Worm (Caenorhabditis elegans) whole organism, mixed stage, embryonic: ENCODE data around the gene dhhc-8.

Source experiments
- bed-3 ChIP-seq: fragments of 200-800 bp; sonication (Bioruptor generic); optimal IDR thresholded peaks from 3 replicates; lab custom pipeline; 2018; ENCODE audit warnings: mild to moderate bottlenecking, missing genetic modification characterization, moderate library complexity, missing compliant biosample characterization
- blmp-1 ChIP-seq: fragments of 150-350 bp; optimal IDR thresholded peaks from 2 replicates; lab custom pipeline; 2014; ENCODE audit warnings: missing biosample characterization, missing genetic modification characterization
- ceh-43 ChIP-seq: fragments of 200-800 bp; sonication (Bioruptor generic); optimal IDR thresholded peaks from 2 replicates; lab custom pipeline; 2018; ENCODE audit warnings: mild to moderate bottlenecking, missing genetic modification characterization, moderate library complexity, missing compliant biosample characterization
- ces-1 ChIP-seq: fragments of 150-350 bp; optimal IDR thresholded peaks from 2 replicates; lab custom pipeline; 2014; ENCODE audit warnings: missing biosample characterization, missing genetic modification reagents, missing genetic modification characterization
- hlh-1 ChIP-seq: fragments of 150-350 bp; optimal IDR thresholded peaks from 2 replicates; lab custom pipeline; 2014; ENCODE audit warnings: missing biosample characterization, missing genetic modification reagents, missing genetic modification characterization
- lin-13 ChIP-seq: fragments of 150-350 bp; optimal IDR thresholded peaks from 2 replicates; lab custom pipeline; 2014; ENCODE audit warnings: missing biosample characterization, missing genetic modification characterization
- lin-32 ChIP-seq: fragments of 200-800 bp; sonication (Bioruptor generic); optimal IDR thresholded peaks from 2 replicates; lab custom pipeline; 2018; ENCODE audit warnings: mild to moderate bottlenecking, missing genetic modification characterization, missing compliant biosample characterization
- lsy-2 ChIP-seq: fragments of 150-350 bp; optimal IDR thresholded peaks from 2 replicates; lab custom pipeline; 2014; ENCODE audit warnings: missing biosample characterization, missing genetic modification characterization
- mab-5 ChIP-seq: fragments of 150-350 bp; optimal IDR thresholded peaks from 2 replicates; lab custom pipeline; 2014; ENCODE audit warnings: missing biosample characterization, missing genetic modification characterization
- mep-1 ChIP-seq: fragments of 150-350 bp; optimal IDR thresholded peaks from 2 replicates; lab custom pipeline; 2017; ENCODE audit warnings: missing biosample characterization, missing genetic modification reagents, missing genetic modification characterization, inconsistent platforms
- mls-2 ChIP-seq: sonication (generic microtip); optimal IDR thresholded peaks from 2 replicates; lab custom pipeline; 2016; ENCODE audit warnings: mild to moderate bottlenecking, missing genetic modification characterization, moderate library complexity, missing compliant biosample characterization
- nhr-2 ChIP-seq: fragments of 150-350 bp; optimal IDR thresholded peaks from 2 replicates; lab custom pipeline; 2014; ENCODE audit warnings: missing biosample characterization, missing genetic modification characterization
- nhr-237 ChIP-seq: fragments of 150-350 bp; optimal IDR thresholded peaks from 2 replicates; lab custom pipeline; 2014; ENCODE audit warnings: missing biosample characterization, missing genetic modification characterization
- nhr-28 ChIP-seq: fragments of 150-350 bp; optimal IDR thresholded peaks from 2 replicates; lab custom pipeline; 2014; ENCODE audit warnings: missing biosample characterization, missing genetic modification characterization
- nhr-76 ChIP-seq: sonication (generic microtip); optimal IDR thresholded peaks from 2 replicates; lab custom pipeline; 2017; ENCODE audit warnings: missing biosample characterization, missing genetic modification characterization
- pha-4 ChIP-seq: fragments of 150-350 bp; optimal IDR thresholded peaks from 2 replicates; lab custom pipeline; 2018; ENCODE audit warnings: missing biosample characterization, missing genetic modification reagents, missing genetic modification characterization
- snpc-4 ChIP-seq: fragments of 150-350 bp; optimal IDR thresholded peaks from 2 replicates; lab custom pipeline; 2014; ENCODE audit warnings: missing biosample characterization, missing genetic modification characterization
- sptf-1 ChIP-seq: sonication (generic microtip); optimal IDR thresholded peaks from 2 replicates; lab custom pipeline; 2017; ENCODE audit warnings: mild to moderate bottlenecking, missing genetic modification characterization, moderate library complexity, missing compliant biosample characterization
- tbx-8 ChIP-seq: fragments of 200-800 bp; sonication (Bioruptor generic); optimal IDR thresholded peaks from 2 replicates; lab custom pipeline; 2018; ENCODE audit warnings: mild to moderate bottlenecking, missing genetic modification characterization, moderate library complexity, missing compliant biosample characterization
- unc-120 ChIP-seq: sonication (generic microtip); optimal IDR thresholded peaks from 2 replicates; lab custom pipeline; 2017; ENCODE audit warnings: missing genetic modification characterization, missing compliant biosample characterization; ENCODE audit not compliant: poor library complexity, severe bottlenecking
- unc-62 ChIP-seq: fragments of 150-350 bp; optimal IDR thresholded peaks from 2 replicates; lab custom pipeline; 2014; ENCODE audit warnings: missing biosample characterization, missing genetic modification reagents, missing genetic modification characterization
- zip-8 ChIP-seq: fragments of 150-350 bp; optimal IDR thresholded peaks from 2 replicates; lab custom pipeline; 2014; ENCODE audit warnings: missing biosample characterization, missing genetic modification characterization
- ztf-11 ChIP-seq: fragments of 150-350 bp; optimal IDR thresholded peaks from 2 replicates; lab custom pipeline; 2014; ENCODE audit warnings: missing biosample characterization, missing genetic modification characterization

The dhhc-8 gene

DNA sequence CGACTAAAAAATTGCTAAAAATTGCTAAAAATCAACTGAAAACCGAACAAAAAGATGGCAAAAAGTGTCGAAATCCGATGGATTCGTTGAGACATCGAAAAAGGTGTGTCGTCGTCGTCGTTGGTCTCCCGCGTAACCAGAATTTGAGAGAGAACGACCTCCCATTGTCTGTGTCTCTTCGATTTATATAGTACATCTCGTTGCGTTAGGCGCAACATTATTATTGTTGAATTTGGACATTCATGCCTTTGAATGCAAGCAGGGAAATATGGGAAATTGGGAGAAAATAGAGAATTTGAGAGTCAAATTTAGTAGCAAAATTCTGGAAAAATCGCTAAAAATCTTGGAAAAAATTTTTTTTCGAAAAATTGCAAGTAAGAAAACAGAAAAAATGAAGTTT is 3.4 kb upstream of the dhhc-8 start:
- TF ChIP-seq ces-1 (GFP tag; lab: Kevin White, UChicago) (peak; percentile 10), unc-62 (GFP tag; lab: Kevin White, UChicago) (no peak)

DNA sequence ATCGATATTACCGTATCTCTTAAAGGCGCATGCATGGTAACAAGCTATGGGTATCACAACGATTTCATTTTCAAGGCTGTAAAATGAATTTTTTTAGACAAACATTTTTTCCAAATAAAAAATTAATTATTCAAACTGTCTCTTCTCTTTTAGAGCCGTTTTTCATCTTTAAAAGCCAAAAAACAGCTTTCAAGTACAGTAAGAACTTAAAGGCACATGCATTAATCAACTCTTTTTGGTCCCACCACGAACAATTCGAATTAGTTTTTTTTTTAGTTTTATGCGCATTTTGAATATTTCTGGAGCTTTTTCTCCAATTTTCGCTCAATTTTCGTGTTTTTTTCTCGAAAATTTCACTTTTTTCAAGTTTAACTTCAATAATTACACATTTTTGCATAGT is 3.0 kb upstream of the dhhc-8 start:
- TF ChIP-seq snpc-4 (no peak), lin-13 (tag; lab: Kevin White, UChicago) (no peak), pha-4 (no peak)

- TF ChIP-seq mep-1 (tag; lab: Kevin White, UChicago) (no peak), ceh-43 (GFP tag; lab: Kevin White, UChicago) (peak; percentile 6), pha-4 (peak; percentile 26)
These were observed 1.9 kb upstream of the dhhc-8 start for ce11 chrIII:13105497-13105896.

DNA sequence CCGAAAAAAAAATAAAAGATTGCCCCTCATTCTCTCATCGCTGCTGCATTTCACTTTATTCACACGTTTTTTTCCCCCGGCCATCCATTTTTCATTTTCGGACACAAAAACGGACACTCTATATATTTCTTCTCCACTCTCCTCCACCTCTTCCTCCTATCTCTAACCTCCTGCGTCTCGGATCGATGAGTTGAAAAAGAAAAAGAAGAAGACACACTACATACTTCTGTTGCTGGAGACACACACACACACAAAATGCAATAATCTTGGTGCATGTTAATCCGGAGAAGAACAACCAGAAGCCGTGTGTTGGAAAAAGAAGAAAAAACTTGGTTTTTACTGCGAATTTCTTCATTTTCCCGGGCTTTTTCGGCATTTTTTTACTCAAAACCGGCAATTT is 1.5 kb upstream of the dhhc-8 start:
- peak; percentile 22 for TF ChIP-seq mep-1 (tag; lab: Kevin White, UChicago)
- TF ChIP-seq mab-5, result no peak
- peak; percentile 53 for TF ChIP-seq hlh-1 (tag; lab: Kevin White, UChicago)
- TF ChIP-seq nhr-28 (tag; lab: Kevin White, UChicago), result no peak
- peak; percentile 21 for TF ChIP-seq lsy-2 (tag; lab: Kevin White, UChicago)
- peak; percentile 98 for TF ChIP-seq ces-1 (GFP tag; lab: Kevin White, UChicago)
- no peak for TF ChIP-seq nhr-2 (tag; lab: Kevin White, UChicago)
- no peak for TF ChIP-seq nhr-76
- peak; percentile 41 for TF ChIP-seq unc-120 (tag; lab: Kevin White, UChicago)
- TF ChIP-seq nhr-237 (tag; lab: Kevin White, UChicago), result peak; percentile 59
- TF ChIP-seq lin-13 (tag; lab: Kevin White, UChicago), result no peak

DNA sequence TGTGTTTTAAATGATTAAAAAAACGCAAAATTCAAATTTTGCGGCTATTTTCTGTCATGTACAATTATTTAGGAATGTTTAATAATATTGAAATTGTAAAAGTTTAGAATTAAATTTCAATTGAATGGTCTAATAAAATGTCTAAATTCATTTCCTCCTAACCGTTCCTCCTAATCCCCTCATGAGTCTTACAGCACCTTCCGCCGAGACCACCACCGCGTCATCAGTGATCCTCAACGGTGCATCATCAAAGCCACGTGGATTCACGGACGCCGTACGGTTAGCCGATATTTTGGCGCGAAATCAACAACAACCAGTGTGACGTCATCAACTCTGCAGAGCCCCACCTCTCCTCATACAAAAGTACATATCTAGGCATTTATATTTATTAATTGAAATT is 11.1 kb downstream of the dhhc-8 start:
- TF ChIP-seq zip-8 (tag; lab: Kevin White, UChicago), result peak; percentile 23
- no peak for TF ChIP-seq sptf-1 (tag; lab: Kevin White, UChicago)

ce11 chrIII:13119520-13119919 is 12.1 kb downstream of the dhhc-8 start, which contains the start of gene zig-8:
zig-8 (plus strand) TSS chrIII:13119820.
- peak; percentile 34 for TF ChIP-seq ces-1 (GFP tag; lab: Kevin White, UChicago)
- TF ChIP-seq unc-62 (GFP tag; lab: Kevin White, UChicago), result no peak
- no peak for TF ChIP-seq mls-2
- TF ChIP-seq, all 35 proteins: peak for 1

DNA sequence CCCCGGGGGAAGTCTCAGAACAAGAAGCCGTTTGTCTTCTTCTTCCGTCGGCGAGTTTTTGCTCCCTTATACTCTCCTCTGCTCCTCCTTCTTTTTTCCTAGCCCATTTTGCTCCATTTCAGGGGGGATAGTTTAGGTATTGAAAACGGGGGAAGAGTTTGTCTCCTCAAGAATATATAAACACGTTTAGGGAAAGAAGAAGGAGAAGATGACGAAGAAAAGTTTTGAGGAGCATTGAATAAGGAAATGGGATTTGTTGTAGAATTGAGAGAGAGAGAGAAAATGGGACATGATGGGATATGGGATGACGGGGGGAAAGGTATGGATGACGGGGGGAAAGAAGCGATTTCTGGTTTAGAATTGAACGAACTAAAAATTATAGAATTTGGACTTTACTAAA is 16.0 kb downstream of the dhhc-8 start:
- peak; percentile 93 for TF ChIP-seq ces-1 (GFP tag; lab: Kevin White, UChicago)
- TF ChIP-seq zip-8 (tag; lab: Kevin White, UChicago), result no peak

ce11 chrIII:13127157-13127556 is 19.8 kb downstream of the dhhc-8 start:
- TF ChIP-seq mep-1 (tag; lab: Kevin White, UChicago) (no peak), ces-1 (GFP tag; lab: Kevin White, UChicago) (peak; percentile 69)

ce11 chrIII:13131220-13131619 is 23.8 kb downstream of the dhhc-8 start:
- peak; percentile 8 for TF ChIP-seq ceh-43 (GFP tag; lab: Kevin White, UChicago)
- no peak for TF ChIP-seq nhr-28 (tag; lab: Kevin White, UChicago)
- no peak for TF ChIP-seq blmp-1
- TF ChIP-seq bed-3 (GFP tag; lab: Kevin White, UChicago), result no peak
- no peak for TF ChIP-seq zip-8 (tag; lab: Kevin White, UChicago)
- TF ChIP-seq ces-1 (GFP tag; lab: Kevin White, UChicago), result peak; percentile 97
- no peak for TF ChIP-seq ztf-11 (tag; lab: Kevin White, UChicago)
- TF ChIP-seq tbx-8 (GFP tag; lab: Kevin White, UChicago), result no peak
- TF ChIP-seq nhr-237 (tag; lab: Kevin White, UChicago), result no peak
- no peak for TF ChIP-seq lin-32 (GFP tag; lab: Kevin White, UChicago)
